Fruit fly (Drosophila melanogaster) whole organism, embryonic: ENCODE results near the gene U2af50.

ENCODE experiments used
- Adf1 ChIP-seq: fragments of 200-800 bp; sonication (Bioruptor generic); IDR thresholded peaks from 2 replicates; pipeline ENCODE4 v1.3.6; 2022; ENCODE audit warnings: missing biosample characterization, missing genetic modification characterization
- Antp ChIP-seq: fragments of 200-800 bp; sonication (Bioruptor generic); optimal IDR thresholded peaks from 3 replicates; lab custom pipeline; 2016; ENCODE audit warnings: missing biosample characterization, missing genetic modification characterization
- Asciz ChIP-seq: fragments of 200-800 bp; sonication (Bioruptor generic); optimal IDR thresholded peaks from 2 replicates; lab custom pipeline; 2017; ENCODE audit warnings: missing biosample characterization, mild to moderate bottlenecking, missing genetic modification characterization, missing genetic modification reagents
- CG10462 ChIP-seq: fragments of 200-800 bp; sonication (Bioruptor generic); optimal IDR thresholded peaks from 2 replicates; lab custom pipeline; 2016; ENCODE audit warnings: missing biosample characterization, missing genetic modification characterization
- CG11723 ChIP-seq: fragments of 200-800 bp; sonication (Bioruptor generic); optimal IDR thresholded peaks from 2 replicates; lab custom pipeline; 2017; ENCODE audit warnings: missing biosample characterization, mild to moderate bottlenecking, missing genetic modification characterization
- CG12236 ChIP-seq: fragments of 200-800 bp; sonication (Bioruptor generic); optimal IDR thresholded peaks from 2 replicates; lab custom pipeline; 2016; ENCODE audit warnings: missing biosample characterization, missing genetic modification characterization
- CG13287 ChIP-seq: fragments of 200-800 bp; sonication (Bioruptor generic); IDR thresholded peaks from 2 replicates; pipeline ENCODE4 v1.3.6; 2022; ENCODE audit warnings: missing biosample characterization, missing genetic modification characterization; ENCODE audit not compliant: partially characterized antibody
- CG14667 ChIP-seq: fragments of 200-800 bp; sonication (Bioruptor generic); IDR thresholded peaks from 2 replicates; pipeline ENCODE4 v1.3.6; 2022; ENCODE audit warnings: missing biosample characterization, missing genetic modification characterization
- CG1603 ChIP-seq: fragments of 200-800 bp; sonication (Bioruptor generic); optimal IDR thresholded peaks from 2 replicates; lab custom pipeline; 2019; ENCODE audit warnings: missing biosample characterization, mild to moderate bottlenecking, missing genetic modification characterization, moderate library complexity
- CG18599 ChIP-seq: fragments of 200-800 bp; sonication (Bioruptor generic); optimal IDR thresholded peaks from 3 replicates; lab custom pipeline; 2017; ENCODE audit warnings: missing biosample characterization, missing genetic modification characterization, mild to moderate bottlenecking, moderate library complexity, missing genetic modification reagents
- CG2116 ChIP-seq: fragments of 200-800 bp; sonication (Bioruptor generic); optimal IDR thresholded peaks from 3 replicates; lab custom pipeline; 2018; ENCODE audit warnings: missing biosample characterization, mild to moderate bottlenecking, missing genetic modification characterization
- CG31365 ChIP-seq: fragments of 200-800 bp; sonication (Bioruptor generic); optimal IDR thresholded peaks from 2 replicates; lab custom pipeline; 2018; ENCODE audit warnings: missing biosample characterization, mild to moderate bottlenecking, missing genetic modification characterization
- CG33557 ChIP-seq: fragments of 200-800 bp; sonication (Bioruptor generic); optimal IDR thresholded peaks from 2 replicates; lab custom pipeline; 2019; ENCODE audit warnings: missing biosample characterization, mild to moderate bottlenecking, missing genetic modification characterization, moderate library complexity
- CG5245 ChIP-seq: fragments of 200-800 bp; sonication (Bioruptor generic); optimal IDR thresholded peaks from 3 replicates; lab custom pipeline; 2016; ENCODE audit warnings: missing biosample characterization, missing genetic modification characterization
- CG6654 ChIP-seq: fragments of 200-800 bp; sonication (Bioruptor generic); optimal IDR thresholded peaks from 2 replicates; lab custom pipeline; 2017; ENCODE audit warnings: missing biosample characterization, mild to moderate bottlenecking, missing genetic modification characterization
- CG8089 ChIP-seq: fragments of 200-800 bp; sonication (Bioruptor generic); optimal IDR thresholded peaks from 3 replicates; lab custom pipeline; 2016; ENCODE audit warnings: missing biosample characterization, missing genetic modification characterization
- CG8388 ChIP-seq: fragments of 200-800 bp; sonication (Bioruptor generic); optimal IDR thresholded peaks from 2 replicates; lab custom pipeline; 2019; ENCODE audit warnings: missing biosample characterization, mild to moderate bottlenecking, missing genetic modification characterization, moderate library complexity
- CG9932 ChIP-seq: fragments of 200-800 bp; sonication (Bioruptor generic); IDR thresholded peaks from 2 replicates; pipeline ENCODE4 v1.3.6; 2022; ENCODE audit warnings: missing biosample characterization, missing genetic modification characterization
- CTCF ChIP-seq: fragments of 200-800 bp; sonication (Bioruptor generic); optimal IDR thresholded peaks from 2 replicates; lab custom pipeline; 2017; ENCODE audit warnings: missing biosample characterization, mild to moderate bottlenecking, missing genetic modification characterization, moderate library complexity
- Chrac-16 ChIP-seq: fragments of 200-800 bp; sonication (Bioruptor generic); optimal IDR thresholded peaks from 3 replicates; lab custom pipeline; 2016; ENCODE audit warnings: missing biosample characterization, missing genetic modification characterization
- D ChIP-seq, 2 experiments: fragments of 200-800 bp in 1 of 2; fragments of >200 bp in 1 of 2; sonication (Bioruptor generic) in 1 of 2; optimal IDR thresholded peaks; 2 replicates in 1 of 2; 3 replicates in 1 of 2; lab custom pipeline; 2017; ENCODE audit warnings: mild to moderate bottlenecking in 1 of 2, missing biosample characterization in 1 of 2, missing genetic modification characterization in 1 of 2, missing genetic modification reagents in 1 of 2
- Doc3 ChIP-seq: fragments of 200-800 bp; sonication (Bioruptor generic); IDR thresholded peaks from 3 replicates; pipeline ENCODE4 v1.3.6; 2022; ENCODE audit warnings: missing biosample characterization, missing genetic modification characterization; ENCODE audit not compliant: partially characterized antibody
- Dref ChIP-seq: fragments of 200-800 bp; sonication (Bioruptor generic); IDR thresholded peaks from 2 replicates; pipeline ENCODE4 v1.3.6; 2022; ENCODE audit warnings: missing biosample characterization, missing genetic modification characterization
- ERR ChIP-seq: fragments of 200-800 bp; sonication (Bioruptor generic); optimal IDR thresholded peaks from 2 replicates; lab custom pipeline; 2016; ENCODE audit warnings: missing biosample characterization, missing genetic modification characterization
- Hsf ChIP-seq: fragments of 200-800 bp; sonication (Bioruptor generic); optimal IDR thresholded peaks from 3 replicates; lab custom pipeline; 2016; ENCODE audit warnings: missing biosample characterization, missing genetic modification characterization
- Mad ChIP-seq: fragments of 200-800 bp; sonication (Bioruptor generic); optimal IDR thresholded peaks from 2 replicates; lab custom pipeline; 2016; ENCODE audit warnings: missing biosample characterization, missing genetic modification characterization
- Mes4 ChIP-seq: fragments of 200-800 bp; sonication (Bioruptor generic); optimal IDR thresholded peaks from 2 replicates; lab custom pipeline; 2016; ENCODE audit warnings: missing biosample characterization, missing genetic modification characterization
- Opbp ChIP-seq: fragments of 200-800 bp; sonication (Bioruptor generic); IDR thresholded peaks from 3 replicates; pipeline ENCODE4 v1.3.6; 2022; ENCODE audit warnings: missing biosample characterization, missing genetic modification characterization; ENCODE audit not compliant: partially characterized antibody
- Six4 ChIP-seq: fragments of 200-800 bp; sonication (Bioruptor generic); optimal IDR thresholded peaks from 2 replicates; lab custom pipeline; 2016; ENCODE audit warnings: missing biosample characterization, missing genetic modification characterization
- Sox100B ChIP-seq: fragments of 200-800 bp; sonication (Bioruptor generic); optimal IDR thresholded peaks from 3 replicates; lab custom pipeline; 2018; ENCODE audit warnings: missing biosample characterization, mild to moderate bottlenecking, missing genetic modification characterization
- Taf1 ChIP-seq: fragments of 200-800 bp; sonication (Bioruptor generic); IDR thresholded peaks from 2 replicates; pipeline ENCODE4 v1.3.6; 2022; ENCODE audit warnings: missing biosample characterization, missing genetic modification characterization
- al ChIP-seq: fragments of 200-800 bp; sonication (Bioruptor generic); IDR thresholded peaks from 2 replicates; pipeline ENCODE4 v1.3.6; 2022; ENCODE audit warnings: missing biosample characterization, missing genetic modification characterization
- bbx ChIP-seq: fragments of 200-800 bp; sonication (Bioruptor generic); IDR thresholded peaks from 2 replicates; pipeline ENCODE4 v1.3.6; 2022; ENCODE audit warnings: missing biosample characterization, missing genetic modification characterization; ENCODE audit not compliant: partially characterized antibody
- cg ChIP-seq: fragments of 200-800 bp; sonication (Bioruptor generic); optimal IDR thresholded peaks from 3 replicates; lab custom pipeline; 2019; ENCODE audit warnings: missing biosample characterization, mild to moderate bottlenecking, missing genetic modification characterization, moderate library complexity
- crp ChIP-seq, 2 experiments: fragments of 200-800 bp; sonication (Bioruptor generic); optimal IDR thresholded peaks; 2 replicates in 1 of 2; 3 replicates in 1 of 2; lab custom pipeline; 2017; ENCODE audit warnings: missing biosample characterization in 2 of 2, missing genetic modification characterization in 2 of 2, mild to moderate bottlenecking in 1 of 2, moderate library complexity in 1 of 2
- dan ChIP-seq: fragments of 200-800 bp; sonication (Bioruptor generic); IDR thresholded peaks from 2 replicates; pipeline ENCODE4 v1.3.6; 2022; ENCODE audit warnings: missing biosample characterization, missing genetic modification characterization
- dmrt99B ChIP-seq: fragments of 200-800 bp; sonication (Bioruptor generic); optimal IDR thresholded peaks from 2 replicates; lab custom pipeline; 2018; ENCODE audit warnings: missing biosample characterization, mild to moderate bottlenecking, missing genetic modification characterization, moderate library complexity
- gsb ChIP-seq: fragments of 200-800 bp; sonication (Bioruptor generic); IDR thresholded peaks from 2 replicates; pipeline ENCODE4 v1.3.6; 2022; ENCODE audit warnings: missing biosample characterization, missing genetic modification characterization
- hbn ChIP-seq: fragments of 200-800 bp; sonication (Bioruptor generic); IDR thresholded peaks from 2 replicates; pipeline ENCODE4 v1.3.6; 2022; ENCODE audit warnings: missing biosample characterization, missing genetic modification characterization; ENCODE audit not compliant: partially characterized antibody
- kni ChIP-seq: fragments of 200-800 bp; sonication (Bioruptor generic); optimal IDR thresholded peaks from 3 replicates; lab custom pipeline; 2017; ENCODE audit warnings: mild to moderate bottlenecking, missing biosample characterization, missing genetic modification reagents, missing genetic modification characterization
- nmo ChIP-seq: fragments of 200-800 bp; sonication (Bioruptor generic); optimal IDR thresholded peaks from 2 replicates; lab custom pipeline; 2018; ENCODE audit warnings: missing biosample characterization, mild to moderate bottlenecking, missing genetic modification characterization, moderate library complexity
- prd ChIP-seq, 3 experiments: fragments of >200 bp in 2 of 3; fragments of 200-800 bp in 1 of 3; sonication (Bioruptor generic) in 1 of 3; optimal IDR thresholded peaks in 2 of 3; IDR thresholded peaks in 1 of 3; 2 replicates in 2 of 3; 3 replicates in 1 of 3; pipeline versions ENCODE4 v1.3.6 to Lab custom; 2017 to 2022; ENCODE audit warnings: missing biosample characterization in 1 of 3, missing genetic modification characterization in 1 of 3
- pzg ChIP-seq: fragments of 200-800 bp; sonication (Bioruptor generic); optimal IDR thresholded peaks from 3 replicates; lab custom pipeline; 2018; ENCODE audit warnings: missing biosample characterization, mild to moderate bottlenecking, missing genetic modification characterization, moderate library complexity
- scrt ChIP-seq: fragments of 200-800 bp; sonication (Bioruptor generic); optimal IDR thresholded peaks from 2 replicates; lab custom pipeline; 2018; ENCODE audit warnings: missing biosample characterization, mild to moderate bottlenecking, missing genetic modification characterization, moderate library complexity
- seq ChIP-seq: fragments of 200-800 bp; sonication (Bioruptor generic); IDR thresholded peaks from 2 replicates; pipeline ENCODE4 v1.3.6; 2022; ENCODE audit warnings: missing biosample characterization, missing genetic modification characterization
- sna ChIP-seq: fragments of 200-800 bp; sonication (Bioruptor generic); IDR thresholded peaks from 2 replicates; pipeline ENCODE4 v1.3.6; 2022; ENCODE audit warnings: missing biosample characterization, missing genetic modification characterization; ENCODE audit not compliant: partially characterized antibody
- stwl ChIP-seq: fragments of 200-800 bp; sonication (Bioruptor generic); optimal IDR thresholded peaks from 3 replicates; lab custom pipeline; 2018; ENCODE audit warnings: missing biosample characterization, mild to moderate bottlenecking, missing genetic modification characterization, moderate library complexity
- tgo ChIP-seq: fragments of 200-800 bp; sonication (Bioruptor generic); IDR thresholded peaks from 3 replicates; pipeline ENCODE4 v1.3.6; 2022; ENCODE audit warnings: missing biosample characterization, missing genetic modification characterization
- vnd ChIP-seq: fragments of 200-800 bp; sonication (Bioruptor generic); IDR thresholded peaks from 3 replicates; pipeline ENCODE4 v1.3.6; 2022; ENCODE audit warnings: missing biosample characterization, missing genetic modification characterization; ENCODE audit not compliant: partially characterized antibody

The U2af50 gene

DNA sequence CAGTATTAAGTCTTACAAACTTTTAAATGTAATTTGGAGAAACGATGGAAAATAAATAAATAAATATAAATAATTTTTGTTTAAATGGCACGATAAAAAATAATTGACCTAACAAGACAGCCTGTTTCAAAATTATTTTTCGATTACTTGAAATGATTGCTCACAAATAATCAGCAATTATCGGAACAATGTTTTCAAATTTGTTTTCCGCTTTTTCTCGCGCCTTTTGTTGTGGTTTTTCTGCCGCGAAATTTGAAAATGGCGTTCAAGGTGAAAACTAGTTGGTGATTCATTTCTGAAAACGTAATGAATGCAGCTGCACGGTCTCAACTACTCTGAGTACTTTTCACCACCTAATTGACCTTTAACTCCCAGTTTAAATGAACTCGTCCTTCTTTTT is 37.8 kb downstream of the U2af50 start (continued):
- TF ChIP-seq CG2116 (GFP tag; lab: Kevin White, UChicago), result peak; percentile 68
- TF ChIP-seq pzg (GFP tag; lab: Kevin White, UChicago), result peak; percentile 29
- peak; percentile 17; the same call in 1 of the 3 replicates for TF ChIP-seq Opbp
- no peak for TF ChIP-seq CG10462 (GFP tag; lab: Kevin White, UChicago)
- TF ChIP-seq Adf1, result no peak
- TF ChIP-seq D (optimal IDR thresholded peaks at IDR 0.05; lab: Kevin White, UChicago), result no peak
- no peak for TF ChIP-seq D (GFP tag; optimal IDR thresholded peaks at IDR 0.05; lab: Kevin White, UChicago)
- no peak for TF ChIP-seq CG9932 (GFP tag; lab: Robert Waterston, UW)
- TF ChIP-seq CG18599 (GFP tag; lab: Kevin White, UChicago), result no peak
- peak; percentile 32 for TF ChIP-seq CG1603 (tag; lab: Kevin White, UChicago)
- TF ChIP-seq Chrac-16 (GFP tag; lab: Kevin White, UChicago), result no peak
- TF ChIP-seq al (GFP tag; lab: Robert Waterston, UW), result no peak
- TF ChIP-seq CG31365 (tag; lab: Kevin White, UChicago), result no peak
- TF ChIP-seq gsb (GFP tag; lab: Robert Waterston, UW), result no peak
- no peak for TF ChIP-seq prd (optimal IDR thresholded peaks at IDR 0.05; lab: Kevin White, UChicago)
- no peak for TF ChIP-seq prd (GFP tag; IDR thresholded peaks at IDR 0.05; lab: Robert Waterston, UW)
- no peak for TF ChIP-seq CTCF (GFP tag; lab: Kevin White, UChicago)
- no peak for TF ChIP-seq CG11723 (GFP tag; lab: Kevin White, UChicago)
- TF ChIP-seq hbn, result 0 out of 2 replicates have a peak, but pooled peaks have one; percentile 40
- no peak for TF ChIP-seq Hsf
- TF ChIP-seq dan (GFP tag; lab: Robert Waterston, UW), result no peak
- no peak for TF ChIP-seq ERR
- no peak for TF ChIP-seq cg (GFP tag; lab: Kevin White, UChicago)
- 0 out of 3 replicates have a peak, but pooled peaks have one; percentile 13 for TF ChIP-seq Doc3 (GFP tag; lab: Robert Waterston, UW)
- TF ChIP-seq stwl (tag; lab: Kevin White, UChicago), result no peak
- TF ChIP-seq CG8388 (GFP tag; lab: Kevin White, UChicago), result no peak
- TF ChIP-seq CG33557 (GFP tag; lab: Kevin White, UChicago), result no peak
- 0 out of 3 replicates have a peak, but pooled peaks have one; percentile 31 for TF ChIP-seq vnd (GFP tag; lab: Robert Waterston, UW)
- no peak for TF ChIP-seq CG8089 (GFP tag; lab: Kevin White, UChicago)
- TF ChIP-seq Antp (GFP tag; lab: Kevin White, UChicago), result no peak
- TF ChIP-seq CG6654 (GFP tag; lab: Kevin White, UChicago), result no peak
- TF ChIP-seq scrt (GFP tag; lab: Kevin White, UChicago), result no peak
- no peak for TF ChIP-seq Sox100B (GFP tag; lab: Kevin White, UChicago)
- TF ChIP-seq kni (GFP tag; lab: Kevin White, UChicago), result no peak
- peak; percentile 62 for TF ChIP-seq Dref (GFP tag; lab: Robert Waterston, UW)
- no peak for TF ChIP-seq Six4 (GFP tag; lab: Kevin White, UChicago)
- no peak for TF ChIP-seq Taf1
- TF ChIP-seq seq (GFP tag; lab: Robert Waterston, UW), result no peak
- TF ChIP-seq Mad (GFP tag; lab: Kevin White, UChicago), result no peak
- TF ChIP-seq bbx (GFP tag; lab: Robert Waterston, UW), result peak; percentile 42; the same call in 1 of the 2 replicates
- no peak for TF ChIP-seq dmrt99B (tag; lab: Kevin White, UChicago)
- no peak for TF ChIP-seq Asciz (GFP tag; lab: Kevin White, UChicago)
- TF ChIP-seq sna, result no peak
- TF ChIP-seq crp (GFP tag; optimal IDR thresholded peaks at IDR 0.05; lab: Kevin White, UChicago), result no peak
- TF ChIP-seq Mes4 (GFP tag; lab: Kevin White, UChicago), result no peak
- TF ChIP-seq CG14667 (GFP tag; lab: Robert Waterston, UW), result no peak
- no peak for TF ChIP-seq tgo (GFP tag; lab: Robert Waterston, UW)
- TF ChIP-seq CG12236, result no peak
- TF ChIP-seq CG5245 (GFP tag; lab: Kevin White, UChicago), result no peak
- peak; percentile 29; the same call in 1 of the 2 replicates for TF ChIP-seq CG13287 (GFP tag; lab: Robert Waterston, UW)
- TF ChIP-seq nmo, result no peak
